Fruit fly (Drosophila melanogaster): ENCODE data around the gene CYLD.
A peak's percentile ranks its signal among the peaks of the same experiment; 100 is the strongest.

CYLD gene

dm6 chr2L:10299810-10300147, at the start of gene CYLD (continued):
- TF ChIP-seq hb (GFP tag; IDR thresholded peaks at IDR 0.05; ENCODE audit: partially characterized antibody) (no peak), CG17361 (GFP tag; IDR thresholded peaks at IDR 0.05) (peak; percentile 75; the same call in 2 of the 3 replicates), corto (GFP tag; optimal IDR thresholded peaks at IDR 0.05) (no peak), Mad (GFP tag; optimal IDR thresholded peaks at IDR 0.05) (no peak), CG16779 (GFP tag; IDR thresholded peaks at IDR 0.05) (no peak), CG4854 (GFP tag; optimal IDR thresholded peaks at IDR 0.05) (no peak), Ets65A (GFP tag) (no peak), CG3995 (GFP tag; optimal IDR thresholded peaks at IDR 0.05) (no peak), CG1529 (GFP tag; optimal IDR thresholded peaks at IDR 0.05) (peak; percentile 25), ara (GFP tag; IDR thresholded peaks at IDR 0.05) (peak; percentile 55; the same call in 1 of the 2 replicates), Dip3 (GFP tag; optimal IDR thresholded peaks at IDR 0.05) (no peak), Hr51 (GFP tag; optimal IDR thresholded peaks at IDR 0.05) (peak in 1 of 2 experiments; percentile 81), luna (GFP tag; optimal IDR thresholded peaks at IDR 0.05) (no peak), Optix (GFP tag; IDR thresholded peaks at IDR 0.05) (no peak), Sox100B (GFP tag; optimal IDR thresholded peaks at IDR 0.05) (peak; percentile 57), cad (GFP tag; optimal IDR thresholded peaks at IDR 0.05) (no peak), CkIIα-i1 (GFP tag; IDR thresholded peaks at IDR 0.05) (no peak), CrebB (tag; optimal IDR thresholded peaks at IDR 0.05) (no peak), Nf-YA (GFP tag; IDR thresholded peaks at IDR 0.05) (0 out of 2 replicates have a peak, but pooled peaks have one; percentile 35), chif (GFP tag; optimal IDR thresholded peaks at IDR 0.05) (peak in 1 of 2 experiments; percentile 8), CG4617 (GFP tag; optimal IDR thresholded peaks at IDR 0.05; ENCODE audit: borderline replicate concordance) (peak; percentile 33), HHEX (GFP tag; optimal IDR thresholded peaks at IDR 0.05) (peak; percentile 33), CG2199 (GFP tag; IDR thresholded peaks at IDR 0.05) (no peak), trem (tag; optimal IDR thresholded peaks at IDR 0.05) (peak; percentile 75), unpg (GFP tag; optimal IDR thresholded peaks at IDR 0.05) (peak; percentile 83), Stat92E (GFP tag; optimal IDR thresholded peaks at IDR 0.05) (no peak), Hr78 (GFP tag; optimal IDR thresholded peaks at IDR 0.05) (no peak), Mrtf (GFP tag; IDR thresholded peaks at IDR 0.05) (no peak), Bdp1 (GFP tag; optimal IDR thresholded peaks at IDR 0.05) (no peak), E2f1 (GFP tag; IDR thresholded peaks at IDR 0.05) (peak; percentile 51; the same call in 1 of the 2 replicates), lov (optimal IDR thresholded peaks at IDR 0.05) (no peak), lov (GFP tag; IDR thresholded peaks at IDR 0.05) (no peak; the same call in 2 of the 3 replicates), CG10979 (tag; optimal IDR thresholded peaks at IDR 0.05) (peak; percentile 72), ato (GFP tag; IDR thresholded peaks at IDR 0.05; ENCODE audit: partially characterized antibody) (no peak), gfzf (GFP tag; optimal IDR thresholded peaks at IDR 0.05) (peak; percentile 37), twi (tag; optimal IDR thresholded peaks at IDR 0.05) (peak; percentile 9), sob (GFP tag; IDR thresholded peaks at IDR 0.05) (peak; percentile 66; the same call in 1 of the 2 replicates), kay (GFP tag; optimal IDR thresholded peaks at IDR 0.05) (peak; percentile 28), CG4820 (GFP tag; optimal IDR thresholded peaks at IDR 0.05) (peak; percentile 60), lab (GFP tag; optimal IDR thresholded peaks at IDR 0.05) (no peak), dan (GFP tag; IDR thresholded peaks at IDR 0.05) (no peak), MBD-R2 (GFP tag; IDR thresholded peaks at IDR 0.05) (peak; percentile 56), p53 (GFP tag; optimal IDR thresholded peaks at IDR 0.05) (no peak), CG32532 (GFP tag; IDR thresholded peaks at IDR 0.05) (peak; percentile 84; the same call in 1 of the 2 replicates), amos (GFP tag; IDR thresholded peaks at IDR 0.05; ENCODE audit: partially characterized antibody) (no peak), CG11398 (GFP tag; optimal IDR thresholded peaks at IDR 0.05) (no peak), Atf-2 (GFP tag; optimal IDR thresholded peaks at IDR 0.05) (no peak), Neu2 (GFP tag; optimal IDR thresholded peaks at IDR 0.05; ENCODE audit: borderline replicate concordance) (no peak), CG42726 (GFP tag; IDR thresholded peaks at IDR 0.05; ENCODE audit: partially characterized antibody) (no peak), CG10267 (tag; optimal IDR thresholded peaks at IDR 0.05) (peak; percentile 77), CG11456 (GFP tag; IDR thresholded peaks at IDR 0.05) (no peak)
